Fruit fly (Drosophila melanogaster) whole organism, wandering third instar larva: Measurements from ENCODE around the gene amrt.

Source experiments
- CG32264 ChIP-seq: fragments of 200-800 bp; sonication (Bioruptor generic); optimal IDR thresholded peaks from 2 replicates; lab custom pipeline; 2016; ENCODE audit warnings: missing biosample characterization, missing genetic modification characterization
- CG9705 ChIP-seq: fragments of 200-800 bp; sonication (Bioruptor generic); optimal IDR thresholded peaks from 2 replicates; lab custom pipeline; 2018; ENCODE audit warnings: missing biosample characterization, mild to moderate bottlenecking, missing genetic modification characterization
- CrebA ChIP-seq: fragments of 200-800 bp; sonication (Bioruptor generic); optimal IDR thresholded peaks from 2 replicates; lab custom pipeline; 2016; ENCODE audit warnings: missing biosample characterization, mild to moderate bottlenecking, missing genetic modification characterization, borderline replicate concordance
- Dfd ChIP-seq: fragments of >200 bp; optimal IDR thresholded peaks from 2 replicates; lab custom pipeline; 2017; ENCODE audit warnings: missing biosample characterization, missing genetic modification characterization
- Dif ChIP-seq: fragments of 200-275, 200-300 bp; sonication (Bioruptor generic); optimal IDR thresholded peaks from 2 replicates; lab custom pipeline; 2018; ENCODE audit warnings: missing biosample characterization, missing genetic modification characterization; ENCODE audit not compliant: partially characterized antibody
- GATAd ChIP-seq: sonication (Bioruptor generic); optimal IDR thresholded peaks from 2 replicates; lab custom pipeline; 2016; ENCODE audit warnings: missing biosample characterization, missing genetic modification characterization
- HLH106 ChIP-seq: fragments of 200-800 bp; optimal IDR thresholded peaks from 3 replicates; lab custom pipeline; 2019; ENCODE audit warnings: missing biosample characterization, mild to moderate bottlenecking, missing genetic modification characterization, moderate library complexity
- Hnf4 ChIP-seq: fragments of 200-800 bp; sonication (Bioruptor generic); optimal IDR thresholded peaks from 2 replicates; lab custom pipeline; 2016; ENCODE audit warnings: missing biosample characterization, mild to moderate bottlenecking, missing genetic modification characterization
- Hr78 ChIP-seq: fragments of >200 bp; optimal IDR thresholded peaks from 2 replicates; lab custom pipeline; 2017; ENCODE audit warnings: missing biosample characterization, missing genetic modification characterization
- Hr83 ChIP-seq: fragments of 200-300 bp; sonication (Bioruptor generic); optimal IDR thresholded peaks from 2 replicates; lab custom pipeline; 2016; ENCODE audit warnings: missing biosample characterization, mild to moderate bottlenecking, missing genetic modification characterization, moderate library complexity; ENCODE audit not compliant: poor library complexity, severe bottlenecking
- Jra ChIP-seq: sonication (Bioruptor generic); optimal IDR thresholded peaks from 2 replicates; lab custom pipeline; 2016; ENCODE audit warnings: missing biosample characterization, missing genetic modification characterization
- Mio ChIP-seq: sonication (Bioruptor generic); optimal IDR thresholded peaks from 2 replicates; lab custom pipeline; 2016; ENCODE audit warnings: missing biosample characterization, missing genetic modification characterization
- Myc ChIP-seq: fragments of >200 bp; optimal IDR thresholded peaks from 2 replicates; lab custom pipeline; 2017
- N ChIP-seq: fragments of >200 bp; optimal IDR thresholded peaks from 2 replicates; lab custom pipeline; 2018; ENCODE audit warnings: missing biosample characterization, missing external identifiers, missing genetic modification characterization
- OdsH ChIP-seq: fragments of 200-800 bp; sonication (Bioruptor generic); optimal IDR thresholded peaks from 2 replicates; lab custom pipeline; 2016; ENCODE audit warnings: missing biosample characterization, mild to moderate bottlenecking, missing genetic modification characterization
- Rel ChIP-seq, 2 experiments: fragments of 200-800 bp; sonication (Bioruptor generic) in 1 of 2; optimal IDR thresholded peaks; 2 replicates in 1 of 2; 3 replicates in 1 of 2; lab custom pipeline; 2016 to 2019; ENCODE audit warnings: mild to moderate bottlenecking in 2 of 2, missing biosample characterization in 2 of 2, missing genetic modification characterization in 2 of 2, moderate library complexity in 1 of 2
- Sp1 ChIP-seq: fragments of 200-800 bp; sonication (Bioruptor generic); optimal IDR thresholded peaks from 3 replicates; lab custom pipeline; 2019; ENCODE audit warnings: missing biosample characterization, mild to moderate bottlenecking, missing genetic modification characterization, moderate library complexity
- Vsx2 ChIP-seq: fragments of 200-300, 225-300 bp; sonication (Bioruptor generic); optimal IDR thresholded peaks from 2 replicates; lab custom pipeline; 2018; ENCODE audit warnings: missing biosample characterization, missing genetic modification characterization; ENCODE audit not compliant: partially characterized antibody
- br ChIP-seq: fragments of 200-800 bp; sonication (Bioruptor generic); optimal IDR thresholded peaks from 2 replicates; lab custom pipeline; 2016; ENCODE audit warnings: missing biosample characterization, missing genetic modification characterization
- brk ChIP-seq: fragments of 200-800 bp; sonication (Bioruptor generic); optimal IDR thresholded peaks from 2 replicates; lab custom pipeline; 2016; ENCODE audit warnings: missing biosample characterization, mild to moderate bottlenecking, missing genetic modification characterization
- dl ChIP-seq, 2 experiments: fragments of 175-275, 200-275 bp in 1 of 2; fragments of 200-275 bp in 1 of 2; sonication (Bioruptor generic); optimal IDR thresholded peaks; lab custom pipeline; 2018; ENCODE audit warnings: mild to moderate bottlenecking in 2 of 2, missing biosample characterization in 2 of 2, missing genetic modification characterization in 2 of 2, moderate library complexity in 2 of 2; ENCODE audit not compliant: partially characterized antibody in 2 of 2, insufficient read depth in 1 of 2
- dmrt93B ChIP-seq: fragments of 200-800 bp; sonication (Bioruptor generic); optimal IDR thresholded peaks from 2 replicates; lab custom pipeline; 2018; ENCODE audit warnings: missing biosample characterization, mild to moderate bottlenecking, missing genetic modification characterization
- dsf ChIP-seq: sonication (Bioruptor generic); optimal IDR thresholded peaks from 2 replicates; lab custom pipeline; 2016; ENCODE audit warnings: missing biosample characterization, missing genetic modification characterization, borderline replicate concordance
- foxo ChIP-seq, 2 experiments: fragments of 200-800 bp; sonication (Bioruptor generic); optimal IDR thresholded peaks; 2 replicates in 1 of 2; 3 replicates in 1 of 2; lab custom pipeline; 2016 to 2017; ENCODE audit warnings: missing biosample characterization in 2 of 2, missing genetic modification characterization in 2 of 2
- fru ChIP-seq: fragments of 200-800 bp; sonication (Bioruptor generic); optimal IDR thresholded peaks from 3 replicates; lab custom pipeline; 2016; ENCODE audit warnings: missing biosample characterization, mild to moderate bottlenecking, missing genetic modification characterization
- h ChIP-seq: fragments of 200-800 bp; sonication (Bioruptor generic); optimal IDR thresholded peaks from 3 replicates; lab custom pipeline; 2016; ENCODE audit warnings: missing biosample characterization, mild to moderate bottlenecking, missing genetic modification characterization
- pan ChIP-seq: fragments of >200 bp; optimal IDR thresholded peaks from 2 replicates; lab custom pipeline; 2017
- psq ChIP-seq: fragments of 200-800 bp; sonication (Bioruptor generic); optimal IDR thresholded peaks from 3 replicates; lab custom pipeline; 2017; ENCODE audit warnings: missing biosample characterization, mild to moderate bottlenecking, missing genetic modification characterization, moderate library complexity
- rgr ChIP-seq: fragments of 200-800 bp; sonication (Bioruptor generic); optimal IDR thresholded peaks from 3 replicates; lab custom pipeline; 2016; ENCODE audit warnings: missing biosample characterization, mild to moderate bottlenecking, missing genetic modification characterization
- sage ChIP-seq: fragments of 200-800 bp; sonication (Bioruptor generic); optimal IDR thresholded peaks from 2 replicates; lab custom pipeline; 2016; ENCODE audit warnings: missing biosample characterization, mild to moderate bottlenecking, missing genetic modification characterization
- sv ChIP-seq: fragments of 200-800 bp; sonication (Bioruptor generic); optimal IDR thresholded peaks from 3 replicates; lab custom pipeline; 2016; ENCODE audit warnings: missing biosample characterization, missing genetic modification characterization
- tai ChIP-seq: sonication (Bioruptor generic); optimal IDR thresholded peaks from 2 replicates; lab custom pipeline; 2016; ENCODE audit warnings: missing biosample characterization, missing genetic modification characterization
- usp ChIP-seq: fragments of >200 bp; optimal IDR thresholded peaks from 2 replicates; lab custom pipeline; 2017; ENCODE audit warnings: missing biosample characterization, missing genetic modification characterization
- woc ChIP-seq: sonication (Bioruptor generic); optimal IDR thresholded peaks from 2 replicates; lab custom pipeline; 2016; ENCODE audit warnings: missing biosample characterization, mild to moderate bottlenecking, missing genetic modification characterization

Gene amrt

DNA sequence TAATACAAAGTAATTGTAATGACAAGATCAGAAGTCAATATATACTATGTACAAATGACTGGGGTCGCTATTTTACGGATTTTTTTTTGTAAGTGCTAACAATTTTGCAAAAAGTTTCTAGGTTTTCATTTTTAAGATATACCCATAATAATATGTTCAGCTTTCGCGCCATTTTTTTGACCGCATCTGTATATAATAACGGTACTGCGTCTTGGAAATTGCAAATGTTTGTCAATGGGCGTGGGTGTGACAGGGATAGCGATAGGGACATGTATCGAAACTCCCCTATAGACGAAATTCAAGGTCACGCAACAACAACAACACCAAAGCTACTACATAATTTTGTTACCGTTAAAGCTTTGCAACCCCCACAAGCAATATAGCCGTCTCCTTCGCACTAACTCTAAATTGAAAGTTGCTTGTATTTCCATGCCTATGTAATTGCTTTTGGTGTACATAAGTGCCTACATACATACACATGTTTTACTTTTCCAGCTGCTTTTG, 29.7 kb upstream of the amrt start:
- TF ChIP-seq CrebA (GFP tag; lab: Kevin White, UChicago) (no peak), Sp1 (GFP tag; lab: Kevin White, UChicago) (no peak), Hnf4 (GFP tag; lab: Kevin White, UChicago) (no peak), Jra (GFP tag; lab: Kevin White, UChicago) (no peak), tai (GFP tag; lab: Kevin White, UChicago) (no peak), dmrt93B (no peak), psq (no peak)

DNA sequence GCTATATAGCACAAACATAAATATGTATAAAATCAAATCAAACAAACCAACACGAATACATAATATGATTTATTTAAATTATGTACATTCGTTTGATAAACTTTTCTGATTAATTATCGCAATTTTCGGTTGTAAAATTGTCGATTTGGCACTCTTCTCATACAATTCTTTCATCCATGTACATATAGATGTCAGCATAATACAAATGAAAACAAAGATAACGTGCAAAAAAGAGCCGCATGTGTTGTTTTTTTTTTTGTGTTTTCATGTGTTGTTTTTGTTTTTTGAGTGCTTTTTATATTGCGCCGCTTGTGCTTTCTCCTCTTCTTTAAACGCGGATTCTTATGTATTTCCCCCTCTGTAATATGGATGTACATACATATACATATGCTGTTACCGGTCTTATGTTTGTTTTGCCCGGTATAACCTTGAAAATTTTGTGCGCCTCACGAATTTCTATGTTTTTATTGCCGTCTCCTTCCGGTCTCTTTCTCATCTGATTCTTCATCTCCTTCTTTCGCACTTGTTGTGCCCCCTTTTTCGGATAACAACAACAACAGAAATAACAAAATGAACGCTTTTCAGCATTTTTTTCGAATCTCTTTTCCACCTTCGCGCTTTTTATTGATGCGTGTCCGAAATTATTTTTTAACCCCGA, 29.0 kb upstream of the amrt start:
- TF ChIP-seq dmrt93B (no peak), dsf (no peak), Dif (GFP tag; lab: Kevin White, UChicago) (no peak), Mio (GFP tag; lab: Kevin White, UChicago) (no peak), OdsH (GFP tag; lab: Kevin White, UChicago) (no peak), dl (GFP tag; optimal IDR thresholded peaks at IDR 0.05; lab: Kevin White, UChicago; ENCODE audit: insufficient read depth in 1 of 2, partially characterized antibody in 2 of 2) (no peak), br (GFP tag; lab: Kevin White, UChicago) (no peak), Sp1 (GFP tag; lab: Kevin White, UChicago) (no peak), CrebA (GFP tag; lab: Kevin White, UChicago) (peak; percentile 29), N (GFP tag; lab: Kevin White, UChicago) (no peak), HLH106 (tag; lab: Kevin White, UChicago) (no peak), Vsx2 (GFP tag; lab: Kevin White, UChicago) (no peak), Hnf4 (GFP tag; lab: Kevin White, UChicago) (no peak), GATAd (GFP tag; lab: Kevin White, UChicago) (no peak), foxo (GFP tag; optimal IDR thresholded peaks at IDR 0.05; lab: Kevin White, UChicago) (no peak), psq (peak; percentile 94), Rel (GFP tag; optimal IDR thresholded peaks at IDR 0.05; lab: Kevin White, UChicago) (no peak), Rel (tag; optimal IDR thresholded peaks at IDR 0.05; lab: Kevin White, UChicago) (peak; percentile 78), Jra (GFP tag; lab: Kevin White, UChicago) (no peak), Dfd (GFP tag; lab: Kevin White, UChicago) (no peak), fru (GFP tag; lab: Kevin White, UChicago) (no peak), sage (GFP tag; lab: Kevin White, UChicago) (no peak), h (GFP tag; lab: Kevin White, UChicago) (no peak), CG32264 (GFP tag; lab: Kevin White, UChicago) (no peak), brk (GFP tag; lab: Kevin White, UChicago) (no peak), rgr (no peak)
- TF ChIP-seq, all 38 proteins: peak for 3

dm6 chrX:13753775-13754174, 28.5 kb upstream of the amrt start:
- TF ChIP-seq brk (GFP tag; lab: Kevin White, UChicago), result no peak
- no peak for TF ChIP-seq CG9705
- no peak for TF ChIP-seq woc
- TF ChIP-seq br (GFP tag; lab: Kevin White, UChicago), result no peak
- no peak for TF ChIP-seq Hr83 (GFP tag; lab: Kevin White, UChicago)
- TF ChIP-seq Hnf4 (GFP tag; lab: Kevin White, UChicago), result no peak
- no peak for TF ChIP-seq Dif (GFP tag; lab: Kevin White, UChicago)
- TF ChIP-seq OdsH (GFP tag; lab: Kevin White, UChicago), result no peak
- TF ChIP-seq dsf, result no peak
- TF ChIP-seq CG32264 (GFP tag; lab: Kevin White, UChicago), result no peak
- no peak for TF ChIP-seq pan (lab: Kevin White, UChicago)
- no peak for TF ChIP-seq sv (GFP tag; lab: Kevin White, UChicago)
- TF ChIP-seq foxo (GFP tag; optimal IDR thresholded peaks at IDR 0.05; lab: Kevin White, UChicago), result no peak
- TF ChIP-seq sage (GFP tag; lab: Kevin White, UChicago), result no peak
- no peak for TF ChIP-seq tai (GFP tag; lab: Kevin White, UChicago)
- no peak for TF ChIP-seq usp
- no peak for TF ChIP-seq Hr78 (GFP tag; lab: Kevin White, UChicago)
- no peak for TF ChIP-seq dl (GFP tag; optimal IDR thresholded peaks at IDR 0.05; lab: Kevin White, UChicago; ENCODE audit: insufficient read depth in 1 of 2, partially characterized antibody in 2 of 2)
- TF ChIP-seq N (GFP tag; lab: Kevin White, UChicago), result no peak
- no peak for TF ChIP-seq Myc (lab: Kevin White, UChicago)
